Worm (Caenorhabditis elegans) whole organism, L3 larva: ENCODE results near the gene srw-26.
A peak's percentile ranks its signal among the peaks of the same experiment; 100 is the strongest.

Experiments
- R02D3.7 ChIP-seq: fragments of 150-350 bp; optimal IDR thresholded peaks from 2 replicates; lab custom pipeline; 2014; ENCODE audit warnings: missing biosample characterization, missing genetic modification characterization
- ZK546.5 ChIP-seq: sonication (generic microtip); optimal IDR thresholded peaks from 2 replicates; lab custom pipeline; 2017; ENCODE audit warnings: missing biosample characterization, missing genetic modification characterization
- aly-2 ChIP-seq: fragments of 150-350 bp; optimal IDR thresholded peaks from 2 replicates; lab custom pipeline; 2014; ENCODE audit warnings: missing biosample characterization, missing genetic modification characterization
- ama-1 ChIP-seq: fragments of 150-350 bp; optimal IDR thresholded peaks from 2 replicates; lab custom pipeline; 2018
- ceh-28 ChIP-seq: fragments of 150-350 bp; optimal IDR thresholded peaks from 2 replicates; lab custom pipeline; 2014; ENCODE audit warnings: missing biosample characterization, missing genetic modification reagents, missing genetic modification characterization
- ceh-82 ChIP-seq: fragments of 150-350 bp; optimal IDR thresholded peaks from 2 replicates; lab custom pipeline; 2014; ENCODE audit warnings: missing biosample characterization, missing genetic modification characterization
- ceh-9 ChIP-seq: sonication (generic microtip); optimal IDR thresholded peaks from 2 replicates; lab custom pipeline; 2018; ENCODE audit warnings: missing biosample characterization, missing genetic modification characterization
- daf-12 ChIP-seq: fragments of 150-350 bp; optimal IDR thresholded peaks from 2 replicates; lab custom pipeline; 2014; ENCODE audit warnings: missing biosample characterization, missing genetic modification reagents, missing genetic modification characterization
- egl-27 ChIP-seq: sonication (generic microtip); optimal IDR thresholded peaks from 4 replicates; lab custom pipeline; 2017; ENCODE audit warnings: missing biosample characterization, missing genetic modification reagents, missing genetic modification characterization
- egl-5 ChIP-seq: fragments of 150-350 bp; optimal IDR thresholded peaks from 2 replicates; lab custom pipeline; 2017; ENCODE audit warnings: missing biosample characterization, missing genetic modification reagents, missing genetic modification characterization, inconsistent platforms
- elt-1 ChIP-seq: fragments of 150-350 bp; optimal IDR thresholded peaks from 2 replicates; lab custom pipeline; 2014; ENCODE audit warnings: missing biosample characterization, missing genetic modification characterization
- elt-2 ChIP-seq: sonication (generic microtip); optimal IDR thresholded peaks from 2 replicates; lab custom pipeline; 2016; ENCODE audit warnings: missing genetic modification reagents, mild to moderate bottlenecking, missing genetic modification characterization, missing compliant biosample characterization
- elt-3 ChIP-seq, 3 experiments: fragments of 150-350 bp in 1 of 3; sonication (generic microtip) in 2 of 3; optimal IDR thresholded peaks; 2 replicates in 2 of 3; 4 replicates in 1 of 3; lab custom pipeline; 2014 to 2017; ENCODE audit warnings: missing biosample characterization in 3 of 3, missing genetic modification characterization in 3 of 3
- eor-1 ChIP-seq, 2 experiments: fragments of 150-350 bp; optimal IDR thresholded peaks; 2 replicates each; lab custom pipeline; 2014 to 2018; ENCODE audit warnings: missing biosample characterization in 2 of 2, missing genetic modification characterization in 2 of 2
- fkh-10 ChIP-seq: sonication (generic microtip); optimal IDR thresholded peaks from 2 replicates; lab custom pipeline; 2017; ENCODE audit warnings: missing biosample characterization, missing genetic modification reagents, missing genetic modification characterization
- fkh-2 ChIP-seq: fragments of 150-350 bp; optimal IDR thresholded peaks from 2 replicates; lab custom pipeline; 2014; ENCODE audit warnings: missing biosample characterization, missing genetic modification reagents, missing genetic modification characterization
- fos-1 ChIP-seq: fragments of 150-350 bp; optimal IDR thresholded peaks from 2 replicates; lab custom pipeline; 2014; ENCODE audit warnings: missing biosample characterization, missing genetic modification characterization
- hmg-11 ChIP-seq: sonication (generic microtip); optimal IDR thresholded peaks from 2 replicates; lab custom pipeline; 2016; ENCODE audit warnings: missing genetic modification characterization, missing compliant biosample characterization
- jun-1 ChIP-seq: fragments of 150-350 bp; optimal IDR thresholded peaks from 2 replicates; lab custom pipeline; 2014; ENCODE audit warnings: missing biosample characterization, missing genetic modification reagents, missing genetic modification characterization
- lin-39 ChIP-seq: fragments of 150-350 bp; optimal IDR thresholded peaks from 2 replicates; lab custom pipeline; 2018; ENCODE audit warnings: missing biosample characterization, missing genetic modification reagents, missing genetic modification characterization
- mdl-1 ChIP-seq: fragments of 150-350 bp; optimal IDR thresholded peaks from 2 replicates; lab custom pipeline; 2014; ENCODE audit warnings: missing biosample characterization, missing genetic modification characterization
- nfya-1 ChIP-seq: sonication (generic microtip); optimal IDR thresholded peaks from 2 replicates; lab custom pipeline; 2017; ENCODE audit warnings: missing genetic modification characterization, mild to moderate bottlenecking, missing compliant biosample characterization, antibody characterized with exemption, moderate library complexity; ENCODE audit not compliant: insufficient read depth
- nhr-11 ChIP-seq: fragments of 150-350 bp; optimal IDR thresholded peaks from 2 replicates; lab custom pipeline; 2014; ENCODE audit warnings: missing biosample characterization, missing genetic modification characterization
- nhr-12 ChIP-seq: fragments of 150-350 bp; optimal IDR thresholded peaks from 2 replicates; lab custom pipeline; 2014; ENCODE audit warnings: missing biosample characterization, missing genetic modification characterization
- nhr-23 ChIP-seq: fragments of 150-350 bp; optimal IDR thresholded peaks from 2 replicates; lab custom pipeline; 2014; ENCODE audit warnings: missing biosample characterization, missing genetic modification reagents, missing genetic modification characterization
- nhr-237 ChIP-seq: fragments of 150-350 bp; optimal IDR thresholded peaks from 2 replicates; lab custom pipeline; 2014; ENCODE audit warnings: missing biosample characterization, missing genetic modification characterization
- nhr-28 ChIP-seq: fragments of 150-350 bp; optimal IDR thresholded peaks from 2 replicates; lab custom pipeline; 2014; ENCODE audit warnings: missing biosample characterization, missing genetic modification characterization
- nhr-43 ChIP-seq: sonication (generic microtip); optimal IDR thresholded peaks from 2 replicates; lab custom pipeline; 2016; ENCODE audit warnings: mild to moderate bottlenecking, missing genetic modification characterization, missing compliant biosample characterization; ENCODE audit not compliant: poor library complexity, severe bottlenecking
- nhr-67 ChIP-seq: fragments of 150-350 bp; optimal IDR thresholded peaks from 2 replicates; lab custom pipeline; 2014; ENCODE audit warnings: missing biosample characterization, missing genetic modification characterization
- pha-4 ChIP-seq: fragments of 150-350 bp; optimal IDR thresholded peaks from 2 replicates; lab custom pipeline; 2014; ENCODE audit warnings: missing biosample characterization, missing genetic modification reagents, missing genetic modification characterization
- pqm-1 ChIP-seq: fragments of 150-350 bp; optimal IDR thresholded peaks from 2 replicates; lab custom pipeline; 2017; ENCODE audit warnings: missing biosample characterization, missing genetic modification characterization, inconsistent platforms
- skn-1 ChIP-seq: fragments of 150-350 bp; optimal IDR thresholded peaks from 2 replicates; lab custom pipeline; 2014; ENCODE audit warnings: missing biosample characterization, missing genetic modification characterization
- snpc-4 ChIP-seq: fragments of 150-350 bp; optimal IDR thresholded peaks from 2 replicates; lab custom pipeline; 2014; ENCODE audit warnings: missing biosample characterization, missing genetic modification characterization
- unc-39 ChIP-seq: sonication (generic microtip); optimal IDR thresholded peaks from 4 replicates; lab custom pipeline; 2017; ENCODE audit warnings: missing biosample characterization, missing genetic modification characterization
- unc-62 ChIP-seq: fragments of 150-350 bp; sonication (generic microtip); optimal IDR thresholded peaks from 4 replicates; lab custom pipeline; 2014; ENCODE audit warnings: missing biosample characterization, missing genetic modification reagents, missing genetic modification characterization
- zag-1 ChIP-seq: fragments of 150-350 bp; optimal IDR thresholded peaks from 2 replicates; lab custom pipeline; 2014; ENCODE audit warnings: missing biosample characterization, missing genetic modification characterization
- ztf-11 ChIP-seq: fragments of 150-350 bp; optimal IDR thresholded peaks from 2 replicates; lab custom pipeline; 2014; ENCODE audit warnings: missing biosample characterization, missing genetic modification characterization

srw-26 gene

DNA sequence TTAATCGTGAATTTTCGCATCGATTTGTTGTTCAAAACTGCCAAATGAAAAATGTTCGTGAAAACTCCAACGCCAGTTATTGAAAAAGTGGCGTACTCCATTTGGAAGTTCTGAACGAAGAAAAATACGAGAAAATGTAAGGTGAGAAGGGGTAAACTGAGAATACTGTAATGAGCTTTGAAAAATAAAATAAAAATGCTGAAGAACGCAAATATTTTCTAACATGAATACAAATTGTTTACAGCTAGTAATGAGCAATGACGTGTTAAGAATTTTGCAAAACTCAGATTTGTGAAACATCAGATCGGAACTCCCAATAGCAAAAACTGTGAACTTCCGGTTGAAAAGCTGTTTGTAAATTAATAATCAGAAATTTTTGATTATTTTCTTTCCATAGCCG, at the start of gene srw-26:
Gene srw-26, minus strand, starts transcription at position 101 of the 400 bp plus-strand sequence.
- TF ChIP-seq mdl-1 (tag; lab: Kevin White, UChicago) = no peak
- TF ChIP-seq nhr-28 (tag; lab: Kevin White, UChicago) = no peak
- TF ChIP-seq ama-1 = no peak
- TF ChIP-seq nfya-1 (tag; lab: Kevin White, UChicago) = no peak
- no peak for TF ChIP-seq nhr-12
- TF ChIP-seq pha-4 (tag; lab: Kevin White, UChicago) = no peak
- TF ChIP-seq nhr-67 (tag; lab: Kevin White, UChicago) = no peak

DNA sequence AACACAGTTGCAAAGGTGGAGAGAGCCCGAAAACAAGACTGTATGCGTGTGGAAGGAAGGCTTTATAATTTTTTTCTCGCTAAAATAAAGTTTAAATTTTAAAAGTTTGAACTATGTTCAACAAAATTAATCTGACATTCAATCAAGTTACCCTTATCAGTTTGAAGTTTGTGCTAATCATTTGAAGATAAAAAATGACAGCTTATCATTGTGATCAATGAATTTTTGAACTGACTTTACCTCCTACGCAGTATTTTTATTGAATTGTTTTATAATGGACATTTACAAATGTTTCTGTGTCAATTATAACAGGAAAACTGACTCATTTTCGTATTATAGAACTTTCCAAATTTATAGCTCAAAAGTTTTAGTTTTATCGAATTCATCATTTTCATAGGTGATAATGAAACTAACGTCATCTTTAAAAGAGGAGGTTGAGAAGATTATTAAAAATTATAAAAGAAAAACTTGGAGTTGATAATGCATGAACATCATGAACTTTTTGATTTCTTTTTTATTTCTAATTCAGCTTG, 46.0 kb upstream of the srw-26 start, which contains the start of gene oac-20:
Gene oac-20, plus strand, starts transcription at position 483 of the 533 bp plus-strand sequence.
- TF ChIP-seq pqm-1 (tag; lab: Kevin White, UChicago) (peak; percentile 76), nhr-11 (no peak), fkh-10 (no peak), R02D3.7 (no peak), nhr-67 (tag; lab: Kevin White, UChicago) (no peak), ztf-11 (tag; lab: Kevin White, UChicago) (no peak), nhr-23 (tag; lab: Kevin White, UChicago) (no peak), nhr-12 (no peak), nhr-237 (no peak), eor-1 (tag; optimal IDR thresholded peaks at IDR 0.05; lab: Kevin White, UChicago) (no peak), elt-2 (tag; lab: Kevin White, UChicago) (peak; percentile 92), aly-2 (tag; lab: Kevin White, UChicago) (no peak), egl-5 (tag; lab: Kevin White, UChicago) (no peak), fkh-2 (tag; lab: Kevin White, UChicago) (no peak), elt-1 (no peak)

DNA sequence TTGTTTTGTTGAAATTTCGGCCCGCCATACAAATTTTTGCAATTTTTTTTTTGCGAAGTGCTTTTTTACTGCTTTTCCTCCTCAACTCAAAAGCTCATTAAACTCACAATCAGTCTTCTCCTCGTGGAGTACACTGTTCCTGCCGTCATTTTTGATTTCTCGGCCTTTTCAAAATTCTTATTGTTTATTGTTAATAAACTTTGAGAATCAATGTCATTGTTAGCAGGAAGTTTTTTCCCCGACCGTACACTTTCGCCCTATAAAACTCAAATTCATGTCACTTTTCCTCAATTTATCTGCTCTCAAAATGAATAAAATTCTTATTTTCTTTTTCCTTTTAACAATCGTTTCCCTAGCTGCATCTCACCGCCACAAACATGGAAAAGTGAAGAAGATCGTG, 43.6 kb upstream of the srw-26 start, which contains the start of gene clec-232:
Gene clec-232, plus strand, starts transcription at position 301 of the 400 bp plus-strand sequence.
- TF ChIP-seq ztf-11 (tag; lab: Kevin White, UChicago) (no peak), elt-1 (no peak), ZK546.5 (tag; lab: Kevin White, UChicago) (no peak), R02D3.7 (no peak), elt-3 (tag; optimal IDR thresholded peaks at IDR 0.05; lab: Kevin White, UChicago) (no peak), ceh-82 (tag; lab: Kevin White, UChicago) (no peak), fos-1 (tag; lab: Kevin White, UChicago) (no peak), nhr-23 (tag; lab: Kevin White, UChicago) (no peak), daf-12 (tag; lab: Kevin White, UChicago) (no peak), fkh-10 (no peak), zag-1 (tag; lab: Kevin White, UChicago) (no peak)
- TF ChIP-seq, all 47 proteins: peak for 0

DNA sequence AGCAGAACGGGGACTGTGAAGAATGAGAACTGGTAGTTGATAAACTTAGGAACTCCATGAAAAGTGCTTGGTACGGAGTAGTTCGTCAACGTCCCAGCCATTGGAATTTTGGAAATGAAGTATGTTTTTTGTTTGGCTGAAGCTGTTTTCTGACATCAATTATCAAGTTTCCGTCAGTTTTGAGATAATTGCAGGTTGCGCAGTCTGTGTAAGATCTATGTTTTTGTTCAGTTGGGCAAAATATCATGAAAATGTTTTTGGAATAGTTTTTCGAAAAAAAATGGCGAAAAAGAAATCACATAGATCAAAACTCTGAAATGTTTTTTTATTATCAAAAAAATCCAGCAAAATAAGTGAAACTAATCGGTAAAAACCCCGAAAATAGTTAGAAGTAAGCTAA, 42.5 kb upstream of the srw-26 start, which contains the start of gene sru-22:
Gene sru-22, minus strand, starts transcription at position 101 of the 400 bp plus-strand sequence.
- TF ChIP-seq egl-5 (tag; lab: Kevin White, UChicago) = no peak
- no peak for TF ChIP-seq hmg-11 (tag; lab: Kevin White, UChicago)
- TF ChIP-seq ztf-11 (tag; lab: Kevin White, UChicago) = no peak
- no peak for TF ChIP-seq snpc-4 (tag; lab: Kevin White, UChicago)
- TF ChIP-seq elt-1 = no peak
- no peak for TF ChIP-seq R02D3.7
- TF ChIP-seq zag-1 (tag; lab: Kevin White, UChicago) = no peak
- no peak for TF ChIP-seq egl-27
- no peak for TF ChIP-seq elt-2 (tag; lab: Kevin White, UChicago)
- TF ChIP-seq pha-4 (tag; lab: Kevin White, UChicago) = no peak
- no peak for TF ChIP-seq nfya-1 (tag; lab: Kevin White, UChicago)
- no peak for TF ChIP-seq lin-39 (tag; lab: Kevin White, UChicago)
- TF ChIP-seq ama-1 = no peak
- TF ChIP-seq daf-12 (tag; lab: Kevin White, UChicago) = no peak
- no peak for TF ChIP-seq fkh-2 (tag; lab: Kevin White, UChicago)
- TF ChIP-seq unc-62 (GFP tag; lab: Kevin White, UChicago) = no peak
- TF ChIP-seq, all 47 proteins: peak for 0

DNA sequence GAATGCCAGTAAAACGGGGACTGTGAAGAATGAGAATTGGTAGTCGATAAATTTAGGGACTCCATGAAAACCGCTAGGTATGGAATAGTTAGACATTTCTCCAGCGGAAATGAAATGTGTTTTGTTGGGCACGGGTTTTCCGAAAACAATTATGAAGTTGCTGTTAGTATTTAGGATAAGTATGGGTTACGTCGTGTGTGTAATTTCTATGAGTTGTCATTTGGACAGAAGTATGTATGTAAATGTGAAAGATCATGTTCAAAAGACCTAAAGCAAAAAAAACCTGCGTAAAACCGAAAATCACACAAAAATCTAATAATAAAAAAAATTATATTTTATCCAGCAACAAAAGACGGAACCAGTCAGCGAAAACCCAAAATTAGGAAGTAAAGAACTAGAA, 40.2 kb upstream of the srw-26 start, which contains the start of gene sru-23:
Gene sru-23, minus strand, starts transcription at position 101 of the 400 bp plus-strand sequence.
- TF ChIP-seq ztf-11 (tag; lab: Kevin White, UChicago) = no peak
- TF ChIP-seq unc-39 (tag; lab: Kevin White, UChicago) = no peak
- TF ChIP-seq skn-1 (tag; lab: Kevin White, UChicago) = no peak
- TF ChIP-seq nhr-43 (tag; lab: Kevin White, UChicago) = no peak
- no peak for TF ChIP-seq ceh-28 (tag; lab: Kevin White, UChicago)
- TF ChIP-seq R02D3.7 = no peak
- no peak for TF ChIP-seq jun-1 (tag; lab: Kevin White, UChicago)
- TF ChIP-seq nhr-23 (tag; lab: Kevin White, UChicago) = no peak
- no peak for TF ChIP-seq pha-4 (tag; lab: Kevin White, UChicago)
- TF ChIP-seq fkh-2 (tag; lab: Kevin White, UChicago) = no peak
- no peak for TF ChIP-seq ceh-9 (tag; lab: Kevin White, UChicago)
- TF ChIP-seq mdl-1 (tag; lab: Kevin White, UChicago) = no peak
- no peak for TF ChIP-seq lin-39 (tag; lab: Kevin White, UChicago)
- TF ChIP-seq ceh-82 (tag; lab: Kevin White, UChicago) = no peak
- TF ChIP-seq, all 47 proteins: peak for 0
